Worm (Caenorhabditis elegans) whole organism, early embryonic: Measurements from ENCODE around the gene tars-1.

ENCODE experiments used
- B0310.2 ChIP-seq: sonication (generic microtip); optimal IDR thresholded peaks from 2 replicates; lab custom pipeline; 2016; ENCODE audit warnings: mild to moderate bottlenecking, missing genetic modification characterization, missing compliant biosample characterization
- F13C5.2 ChIP-seq: sonication (generic microtip); optimal IDR thresholded peaks from 2 replicates; lab custom pipeline; 2017; ENCODE audit warnings: mild to moderate bottlenecking, missing genetic modification characterization, inconsistent platforms, missing compliant biosample characterization
- aly-1 ChIP-seq: sonication (generic microtip); optimal IDR thresholded peaks from 2 replicates; lab custom pipeline; 2016; ENCODE audit warnings: missing genetic modification characterization, missing compliant biosample characterization
- ama-1 ChIP-seq: fragments of 150-350 bp; optimal IDR thresholded peaks from 2 replicates; lab custom pipeline; 2014
- ceh-13 ChIP-seq: fragments of 200-800 bp; sonication (Bioruptor generic); optimal IDR thresholded peaks from 2 replicates; lab custom pipeline; 2018; ENCODE audit warnings: mild to moderate bottlenecking, missing genetic modification characterization, missing compliant biosample characterization
- ceh-36 ChIP-seq: sonication (generic microtip); optimal IDR thresholded peaks from 2 replicates; lab custom pipeline; 2016; ENCODE audit warnings: missing genetic modification characterization, inconsistent platforms, missing compliant biosample characterization
- ets-7 ChIP-seq: sonication (generic microtip); optimal IDR thresholded peaks from 2 replicates; lab custom pipeline; 2016; ENCODE audit warnings: missing genotype, missing genetic modification characterization, missing compliant biosample characterization
- flt-1 ChIP-seq: fragments of 200-800 bp; sonication (Bioruptor generic); IDR thresholded peaks from 2 replicates; pipeline ENCODE4 v1.3.6; 2022; ENCODE audit warnings: missing genetic modification characterization, missing compliant biosample characterization
- hmbx-1 ChIP-seq: sonication (generic microtip); optimal IDR thresholded peaks from 2 replicates; lab custom pipeline; 2016; ENCODE audit warnings: mild to moderate bottlenecking, missing genetic modification characterization, missing compliant biosample characterization
- hmg-4 ChIP-seq: fragments of 200-800 bp; sonication (Bioruptor generic); optimal IDR thresholded peaks from 2 replicates; lab custom pipeline; 2018; ENCODE audit warnings: mild to moderate bottlenecking, missing genetic modification characterization, missing compliant biosample characterization
- hnd-1 ChIP-seq: sonication (generic microtip); optimal IDR thresholded peaks from 2 replicates; lab custom pipeline; 2016; ENCODE audit warnings: missing genetic modification characterization, missing compliant biosample characterization
- pes-1 ChIP-seq: fragments of 200-800 bp; sonication (Bioruptor generic); IDR thresholded peaks from 2 replicates; pipeline ENCODE4 v1.3.6; 2022; ENCODE audit warnings: missing genetic modification reagents, missing genetic modification characterization, missing compliant biosample characterization
- scrt-1 ChIP-seq: fragments of 200-800 bp; sonication (Bioruptor generic); IDR thresholded peaks from 2 replicates; pipeline ENCODE4 v1.3.6; 2022; ENCODE audit warnings: missing genetic modification characterization, missing compliant biosample characterization
- sea-1 ChIP-seq: fragments of 200-800 bp; sonication (Bioruptor generic); conservative IDR thresholded peaks from 2 replicates; pipeline ENCODE4 v1.3.6; 2022; ENCODE audit warnings: missing genetic modification characterization, missing compliant biosample characterization
- tbx-11 ChIP-seq: fragments of 200-800 bp; sonication (Bioruptor generic); IDR thresholded peaks from 2 replicates; pipeline ENCODE4 v1.3.6; 2022; ENCODE audit warnings: missing genetic modification characterization, missing compliant biosample characterization
- tbx-37 ChIP-seq: fragments of 200-800 bp; sonication (Bioruptor generic); conservative IDR thresholded peaks from 2 replicates; pipeline ENCODE4 v1.3.6; 2022; ENCODE audit warnings: missing genetic modification reagents, missing genetic modification characterization, missing compliant biosample characterization
- tra-4 ChIP-seq: sonication (generic microtip); optimal IDR thresholded peaks from 2 replicates; lab custom pipeline; 2017; ENCODE audit warnings: missing genetic modification characterization, missing compliant biosample characterization

Gene tars-1

DNA sequence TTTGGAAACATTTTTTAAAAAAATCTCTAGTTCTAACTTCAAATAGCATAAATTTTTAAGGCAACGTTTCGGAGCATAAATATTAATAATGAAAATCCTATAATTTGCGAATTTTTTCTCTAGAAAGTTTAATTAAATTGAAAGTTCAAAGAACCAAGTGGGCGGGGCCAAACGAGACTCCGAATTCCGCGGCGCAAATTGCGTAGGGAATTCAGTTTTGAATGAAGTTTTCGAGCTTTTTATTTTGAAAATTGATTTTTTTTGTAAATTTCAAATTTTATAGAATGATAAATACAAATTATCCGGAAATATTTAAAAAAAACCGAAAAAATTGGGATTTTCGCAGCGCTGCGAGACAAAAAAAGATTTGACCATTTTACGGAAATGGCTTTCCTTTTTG lies 25.4 kb upstream of the tars-1 start:
- TF ChIP-seq ama-1 (lab: Kevin White, UChicago) (no peak), pes-1 (GFP tag; lab: Robert Waterston, UW) (no peak), flt-1 (GFP tag; lab: Robert Waterston, UW) (no peak), tra-4 (tag; lab: Kevin White, UChicago) (no peak), F13C5.2 (no peak), aly-1 (no peak), hmg-4 (GFP tag; lab: Kevin White, UChicago) (no peak), hmbx-1 (tag; lab: Kevin White, UChicago) (no peak)

- TF ChIP-seq tbx-37 (GFP tag; lab: Robert Waterston, UW): no peak
- no peak for TF ChIP-seq hnd-1 (tag; lab: Kevin White, UChicago)
- no peak for TF ChIP-seq scrt-1 (GFP tag; lab: Robert Waterston, UW)
- TF ChIP-seq ama-1 (lab: Kevin White, UChicago): no peak
- TF ChIP-seq ceh-13 (GFP tag; lab: Kevin White, UChicago): no peak
- TF ChIP-seq pes-1 (GFP tag; lab: Robert Waterston, UW): no peak
- TF ChIP-seq ceh-36 (tag; lab: Kevin White, UChicago): no peak
- TF ChIP-seq ets-7 (tag; lab: Kevin White, UChicago): no peak
- TF ChIP-seq sea-1 (GFP tag; lab: Robert Waterston, UW): no peak
- no peak for TF ChIP-seq hmbx-1 (tag; lab: Kevin White, UChicago)
- TF ChIP-seq aly-1: no peak
- TF ChIP-seq tbx-11 (GFP tag; lab: Robert Waterston, UW): no peak
Observed at ce11 chrII:11720102-11720501, 24.6 kb upstream of the tars-1 start, which contains the start of gene F13D12.3. F13D12.3 (plus strand) TSS chrII:11720402.

- no peak for TF ChIP-seq pes-1 (GFP tag; lab: Robert Waterston, UW)
- no peak for TF ChIP-seq tra-4 (tag; lab: Kevin White, UChicago)
- no peak for TF ChIP-seq ama-1 (lab: Kevin White, UChicago)
- TF ChIP-seq B0310.2: no peak
- no peak for TF ChIP-seq F13C5.2
- TF ChIP-seq scrt-1 (GFP tag; lab: Robert Waterston, UW): no peak
- no peak for TF ChIP-seq ceh-13 (GFP tag; lab: Kevin White, UChicago)
- TF ChIP-seq hnd-1 (tag; lab: Kevin White, UChicago): no peak
- TF ChIP-seq sea-1 (GFP tag; lab: Robert Waterston, UW): no peak
- no peak for TF ChIP-seq hmbx-1 (tag; lab: Kevin White, UChicago)
- TF ChIP-seq flt-1 (GFP tag; lab: Robert Waterston, UW): no peak
- TF ChIP-seq ceh-36 (tag; lab: Kevin White, UChicago): no peak
- no peak for TF ChIP-seq aly-1
Observed at ce11 chrII:11719533-11719932, 24.1 kb upstream of the tars-1 start.

ce11 chrII:11714728-11715127 lies 19.3 kb upstream of the tars-1 start:
- TF ChIP-seq ceh-36 (tag; lab: Kevin White, UChicago) (no peak), aly-1 (no peak), tra-4 (tag; lab: Kevin White, UChicago) (no peak), ceh-13 (GFP tag; lab: Kevin White, UChicago) (no peak), ets-7 (tag; lab: Kevin White, UChicago) (no peak), hnd-1 (tag; lab: Kevin White, UChicago) (no peak), F13C5.2 (no peak), B0310.2 (no peak)

ce11 chrII:11713569-11713968 lies 18.1 kb upstream of the tars-1 start, which contains the start of gene F13D12.10:
F13D12.10 (plus strand) TSS chrII:11713799.
- TF ChIP-seq ama-1 (lab: Kevin White, UChicago): no peak
- no peak for TF ChIP-seq tbx-37 (GFP tag; lab: Robert Waterston, UW)
- no peak for TF ChIP-seq F13C5.2
- TF ChIP-seq pes-1 (GFP tag; lab: Robert Waterston, UW): no peak
- TF ChIP-seq ets-7 (tag; lab: Kevin White, UChicago): no peak
- no peak for TF ChIP-seq aly-1
- no peak for TF ChIP-seq hmbx-1 (tag; lab: Kevin White, UChicago)
- TF ChIP-seq ceh-13 (GFP tag; lab: Kevin White, UChicago): no peak
- TF ChIP-seq tbx-11 (GFP tag; lab: Robert Waterston, UW): no peak
- TF ChIP-seq sea-1 (GFP tag; lab: Robert Waterston, UW): no peak

- TF ChIP-seq ets-7 (tag; lab: Kevin White, UChicago): no peak
- no peak for TF ChIP-seq B0310.2
- no peak for TF ChIP-seq hmbx-1 (tag; lab: Kevin White, UChicago)
- no peak for TF ChIP-seq ceh-13 (GFP tag; lab: Kevin White, UChicago)
- no peak for TF ChIP-seq sea-1 (GFP tag; lab: Robert Waterston, UW)
- TF ChIP-seq ama-1 (lab: Kevin White, UChicago): no peak
- TF ChIP-seq tbx-37 (GFP tag; lab: Robert Waterston, UW): no peak
- no peak for TF ChIP-seq F13C5.2
- no peak for TF ChIP-seq aly-1
- no peak for TF ChIP-seq ceh-36 (tag; lab: Kevin White, UChicago)
- TF ChIP-seq tbx-11 (GFP tag; lab: Robert Waterston, UW): no peak
- TF ChIP-seq flt-1 (GFP tag; lab: Robert Waterston, UW): no peak
- no peak for TF ChIP-seq scrt-1 (GFP tag; lab: Robert Waterston, UW)
- TF ChIP-seq hmg-4 (GFP tag; lab: Kevin White, UChicago): no peak
- TF ChIP-seq pes-1 (GFP tag; lab: Robert Waterston, UW): no peak
- no peak for TF ChIP-seq hnd-1 (tag; lab: Kevin White, UChicago)
- no peak for TF ChIP-seq tra-4 (tag; lab: Kevin White, UChicago)
Observed at ce11 chrII:11710771-11711170, 15.3 kb upstream of the tars-1 start.

ce11 chrII:11709464-11709863 lies 14.0 kb upstream of the tars-1 start, which contains the start of gene fcmt-1:
fcmt-1 (minus strand) TSS chrII:11709564.
- TF ChIP-seq scrt-1 (GFP tag; lab: Robert Waterston, UW): no peak
- TF ChIP-seq tbx-37 (GFP tag; lab: Robert Waterston, UW): no peak
- no peak for TF ChIP-seq F13C5.2
- no peak for TF ChIP-seq ets-7 (tag; lab: Kevin White, UChicago)
- no peak for TF ChIP-seq ama-1 (lab: Kevin White, UChicago)
- TF ChIP-seq aly-1: no peak
- no peak for TF ChIP-seq tra-4 (tag; lab: Kevin White, UChicago)
